Worm (Caenorhabditis elegans) whole organism, young adult: ENCODE data around the gene Y60C6A.1.

Experiments used
- efl-1 ChIP-seq: fragments of 150-350 bp; optimal IDR thresholded peaks from 2 replicates; lab custom pipeline; 2014; ENCODE audit warnings: missing biosample characterization, missing genetic modification reagents, missing genetic modification characterization
- egrh-3 ChIP-seq: fragments of 200-800 bp; sonication (Bioruptor generic); IDR thresholded peaks from 2 replicates; pipeline ENCODE4 v1.3.6; 2022; ENCODE audit warnings: missing genetic modification reagents, missing genetic modification characterization, missing compliant biosample characterization
- lsy-27 ChIP-seq: sonication (generic microtip); optimal IDR thresholded peaks from 2 replicates; lab custom pipeline; 2017; ENCODE audit warnings: missing genetic modification characterization, mild to moderate bottlenecking, missing compliant biosample characterization, antibody characterized with exemption, missing genotype, borderline replicate concordance; ENCODE audit not compliant: insufficient read depth
- repo-1 ChIP-seq: sonication (generic microtip); optimal IDR thresholded peaks from 2 replicates; lab custom pipeline; 2017; ENCODE audit warnings: mild to moderate bottlenecking, missing genetic modification characterization, missing compliant biosample characterization
- unc-130 ChIP-seq: sonication (generic microtip); optimal IDR thresholded peaks from 2 replicates; lab custom pipeline; 2016; ENCODE audit warnings: missing genetic modification reagents, missing genetic modification characterization, missing compliant biosample characterization

DNA sequence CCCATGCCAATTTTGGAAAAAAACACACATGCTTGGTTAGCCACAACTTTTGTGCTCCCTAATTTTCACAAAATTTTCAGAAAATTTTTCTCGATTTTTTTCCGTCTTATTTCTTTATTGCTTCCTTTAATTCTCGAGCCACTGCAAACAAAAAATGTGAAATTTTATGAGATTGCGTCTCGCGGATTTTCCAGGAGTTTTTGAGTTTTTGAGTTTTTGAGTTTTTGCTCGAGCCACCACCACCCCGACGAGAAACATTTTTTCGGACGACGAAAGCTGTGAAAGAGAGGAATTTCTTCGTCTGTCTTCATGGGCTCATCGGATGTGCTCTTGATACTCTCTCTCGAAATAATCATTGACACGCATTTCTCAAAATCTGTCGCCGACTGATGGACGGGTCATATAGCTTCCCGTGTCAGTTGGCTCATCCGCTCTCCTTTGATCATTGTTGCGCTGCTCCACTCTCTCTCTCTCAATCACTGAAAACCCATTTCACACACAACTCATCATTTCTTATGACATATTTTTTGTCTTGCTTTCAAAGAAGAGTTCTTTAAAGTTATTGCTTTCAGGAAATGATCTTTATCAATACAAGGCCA lies 5.9 kb upstream of the Y60C6A.1 start, which contains the start of gene C18G1.1:
- TF ChIP-seq repo-1 (tag; lab: Kevin White, UChicago) (no peak), egrh-3 (GFP tag; lab: Robert Waterston, UW) (no peak), efl-1 (GFP tag; lab: Kevin White, UChicago) (no peak), unc-130 (GFP tag; lab: Kevin White, UChicago) (no peak), lsy-27 (tag; lab: Kevin White, UChicago) (no peak)
